Fruit fly (Drosophila melanogaster): ENCODE data around the gene CG7208.
A peak's percentile ranks its signal among the peaks of the same experiment; 100 is the strongest.

The CG7208 gene

DNA sequence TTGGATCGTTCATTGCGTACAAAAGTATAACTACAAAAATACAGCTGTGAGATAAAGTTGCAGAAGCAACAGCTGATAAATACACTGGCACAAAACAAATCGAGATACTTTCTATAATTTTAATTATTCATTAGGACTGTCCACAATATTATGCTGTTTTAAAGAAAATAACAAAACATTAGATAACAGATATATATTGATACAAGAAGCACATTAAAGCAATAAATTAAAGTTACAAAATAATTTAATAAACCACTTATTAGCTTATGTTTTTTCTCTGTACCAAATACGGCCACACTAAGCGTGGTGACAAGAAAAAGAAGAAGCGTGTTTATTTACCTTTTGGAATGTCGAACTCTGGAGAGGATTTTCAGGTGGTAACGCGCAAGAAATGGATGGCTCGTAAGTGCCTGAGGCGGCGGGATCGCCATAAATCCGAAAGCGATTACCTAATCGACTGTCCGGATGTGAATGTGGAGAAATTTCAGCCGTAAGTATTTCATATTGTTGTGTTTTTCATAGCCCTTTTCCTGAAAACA lies 34.8 kb upstream of the CG7208 start, which contains the start of the genes CG7988 and CG7183 (continued):
- TF ChIP-seq run (tag; optimal IDR thresholded peaks at IDR 0.05) (peak; percentile 94), disco-r (GFP tag; optimal IDR thresholded peaks at IDR 0.05) (peak; percentile 95), CG4424 (GFP tag; optimal IDR thresholded peaks at IDR 0.05) (peak; percentile 98), CG12299 (tag; optimal IDR thresholded peaks at IDR 0.05) (peak; percentile 97), CG11085 (GFP tag; IDR thresholded peaks at IDR 0.05) (peak; percentile 97), Oli (tag; optimal IDR thresholded peaks at IDR 0.05) (peak; percentile 98), CG34224 (GFP tag; IDR thresholded peaks at IDR 0.05; ENCODE audit: partially characterized antibody) (no peak), NC2β (GFP tag; optimal IDR thresholded peaks at IDR 0.05) (peak; percentile 94), H2.0 (GFP tag; IDR thresholded peaks at IDR 0.05) (peak; percentile 99), CG7271 (tag; optimal IDR thresholded peaks at IDR 0.05) (peak; percentile 96), CG17359 (tag; optimal IDR thresholded peaks at IDR 0.05) (peak; percentile 98), CG42726 (GFP tag; IDR thresholded peaks at IDR 0.05; ENCODE audit: partially characterized antibody) (no peak), mam (GFP tag; optimal IDR thresholded peaks at IDR 0.05) (peak; percentile 96), Sin3A (optimal IDR thresholded peaks at IDR 0.05) (peak; percentile 14), Gug (GFP tag; IDR thresholded peaks at IDR 0.05) (peak; percentile 95), CG10366 (GFP tag; IDR thresholded peaks at IDR 0.05) (peak; percentile 98), CG14860 (GFP tag; IDR thresholded peaks at IDR 0.05; ENCODE audit: partially characterized antibody) (no peak), bcd (GFP tag; optimal IDR thresholded peaks at IDR 0.05) (peak; percentile 96), Myb (GFP tag; optimal IDR thresholded peaks at IDR 0.05) (peak; percentile 81), Fer3 (tag; optimal IDR thresholded peaks at IDR 0.05) (peak; percentile 98), otp (GFP tag; IDR thresholded peaks at IDR 0.05) (peak; percentile 97), CG7839 (tag; optimal IDR thresholded peaks at IDR 0.05) (peak; percentile 99), Ptx1 (GFP tag; IDR thresholded peaks at IDR 0.05) (peak; percentile 100), Doc3 (GFP tag; IDR thresholded peaks at IDR 0.05; ENCODE audit: partially characterized antibody) (no peak), CG9437 (GFP tag; optimal IDR thresholded peaks at IDR 0.05) (peak; percentile 95), hbn (GFP tag; IDR thresholded peaks at IDR 0.05; ENCODE audit: partially characterized antibody) (no peak), wek (GFP tag; optimal IDR thresholded peaks at IDR 0.05) (peak; percentile 68), stc (GFP tag; IDR thresholded peaks at IDR 0.05) (peak; percentile 98), gt (GFP tag; IDR thresholded peaks at IDR 0.05) (peak; percentile 94), kah (GFP tag; optimal IDR thresholded peaks at IDR 0.05) (peak; percentile 88), CG3726 (GFP tag; IDR thresholded peaks at IDR 0.05) (peak; percentile 98), kay (GFP tag; optimal IDR thresholded peaks at IDR 0.05) (peak; percentile 96), Aef1 (GFP tag; IDR thresholded peaks at IDR 0.05) (peak; percentile 97), Chrac-16 (GFP tag; optimal IDR thresholded peaks at IDR 0.05) (peak; percentile 98), CG30431 (GFP tag; optimal IDR thresholded peaks at IDR 0.05) (peak; percentile 91), Ets65A (GFP tag) (peak; percentile 97), Hr3 (GFP tag; optimal IDR thresholded peaks at IDR 0.05) (peak; percentile 99), H15 (GFP tag; IDR thresholded peaks at IDR 0.05) (peak; percentile 98), CG6254 (GFP tag; optimal IDR thresholded peaks at IDR 0.05) (peak; percentile 87), ab (GFP tag; optimal IDR thresholded peaks at IDR 0.05) (peak; percentile 62), Xrp1 (GFP tag; IDR thresholded peaks at IDR 0.05) (peak; percentile 99), Atf6 (GFP tag; IDR thresholded peaks at IDR 0.05) (peak; percentile 97), CG13624 (GFP tag; optimal IDR thresholded peaks at IDR 0.05) (peak; percentile 95), CG15601 (tag; optimal IDR thresholded peaks at IDR 0.05) (peak; percentile 98), CG7963 (GFP tag; IDR thresholded peaks at IDR 0.05; ENCODE audit: partially characterized antibody) (no peak), CG18599 (GFP tag; optimal IDR thresholded peaks at IDR 0.05) (peak; percentile 96), Mes4 (GFP tag; optimal IDR thresholded peaks at IDR 0.05) (peak; percentile 87), B-H2 (GFP tag; optimal IDR thresholded peaks at IDR 0.05) (peak; percentile 96), Dll (GFP tag; IDR thresholded peaks at IDR 0.05; ENCODE audit: partially characterized antibody) (peak; percentile 48; the same call in 1 of the 4 replicates), sim (GFP tag; IDR thresholded peaks at IDR 0.05) (peak; percentile 97), CG10431 (GFP tag; optimal IDR thresholded peaks at IDR 0.05) (peak; percentile 86)
